Worm (Caenorhabditis elegans): ENCODE results near the gene F21F8.5.

Gene F21F8.5

DNA sequence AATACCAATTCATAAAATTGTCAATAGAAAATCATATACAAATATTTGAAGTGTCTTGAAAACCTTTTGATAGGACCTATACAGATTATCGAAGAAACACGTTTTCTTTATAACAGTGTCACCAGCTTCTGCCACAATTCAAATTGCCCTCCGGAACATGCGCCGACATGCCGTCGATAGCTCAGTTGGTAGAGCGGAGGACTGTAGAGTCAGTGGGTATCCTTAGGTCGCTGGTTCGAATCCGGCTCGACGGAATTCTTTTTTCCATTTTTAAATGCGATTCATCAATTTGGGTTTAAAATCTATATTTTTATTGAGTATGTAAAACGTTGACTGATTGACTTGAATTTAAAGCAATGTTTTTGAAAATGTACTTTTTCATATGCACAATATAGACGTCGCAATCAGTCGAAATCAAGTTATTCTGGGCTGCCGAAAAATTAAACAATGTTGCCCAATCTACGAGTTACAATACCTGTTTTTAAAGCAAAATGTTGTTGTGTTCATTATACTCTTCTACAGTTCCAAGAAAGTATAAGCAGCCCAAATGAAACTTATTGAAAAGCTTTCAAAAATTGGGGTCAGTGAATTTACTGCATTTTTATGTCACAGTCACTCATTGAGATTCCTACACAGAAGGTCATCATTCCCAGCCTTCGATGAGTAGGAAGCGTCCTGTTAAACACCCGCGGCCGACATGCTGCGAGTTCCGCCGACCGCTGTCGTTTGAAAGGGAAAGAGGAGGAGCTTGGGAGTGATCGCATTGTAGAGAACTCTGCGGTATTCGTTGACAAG lies 18.6 kb downstream of the F21F8.5 start (continued):
- TF ChIP-seq Y48G9A.11 (GFP tag; IDR thresholded peaks at IDR 0.05) = peak; percentile 83
- TF ChIP-seq ceh-82 (tag; optimal IDR thresholded peaks at IDR 0.05) = no peak
- TF ChIP-seq dmd-8 (GFP tag; IDR thresholded peaks at IDR 0.05) = peak; percentile 56; the same call in 1 of the 2 replicates
- TF ChIP-seq T26A8.4 (GFP tag; IDR thresholded peaks at IDR 0.05) = peak; percentile 92
- no peak for TF ChIP-seq ces-1 (GFP tag; optimal IDR thresholded peaks at IDR 0.05)
- no peak for TF ChIP-seq zip-11 (GFP tag; IDR thresholded peaks at IDR 0.05)
- TF ChIP-seq nhr-11 (tag; optimal IDR thresholded peaks at IDR 0.05) = no peak
- peak; percentile 9; the same call in 1 of the 2 replicates for TF ChIP-seq mdt-29 (GFP tag; IDR thresholded peaks at IDR 0.05)
- TF ChIP-seq F10B5.3 (tag; optimal IDR thresholded peaks at IDR 0.05) = peak; percentile 69
- TF ChIP-seq nhr-42 (GFP tag; IDR thresholded peaks at IDR 0.05) = no peak
- TF ChIP-seq mxl-3 (GFP tag; optimal IDR thresholded peaks at IDR 0.05) = peak; percentile 5
- no peak for TF ChIP-seq lin-15B (tag; optimal IDR thresholded peaks at IDR 0.05)
- no peak for TF ChIP-seq Y75B8A.6 (GFP tag; IDR thresholded peaks at IDR 0.05)
- no peak for TF ChIP-seq daf-8 (GFP tag; IDR thresholded peaks at IDR 0.05)
- TF ChIP-seq daf-16 (GFP tag; optimal IDR thresholded peaks at IDR 0.05) = peak; percentile 12 to 78
- TF ChIP-seq daf-16 (tag; optimal IDR thresholded peaks at IDR 0.05) = peak; percentile 86
- TF ChIP-seq vab-7 (GFP tag; IDR thresholded peaks at IDR 0.05) = 0 out of 2 replicates have a peak, but pooled peaks have one; percentile 22
- no peak for TF ChIP-seq ctbp-1 (GFP tag; IDR thresholded peaks at IDR 0.05)
- no peak for TF ChIP-seq set-16 (GFP tag; IDR thresholded peaks at IDR 0.05)
- no peak for TF ChIP-seq lin-29 (GFP tag; IDR thresholded peaks at IDR 0.05)
- TF ChIP-seq snpc-1.2 (GFP tag; IDR thresholded peaks at IDR 0.05) = peak; percentile 87
- peak; percentile 48 for TF ChIP-seq hlh-30 (tag; optimal IDR thresholded peaks at IDR 0.05; ENCODE audit: insufficient read depth)
- no peak for TF ChIP-seq unc-62 (GFP tag; optimal IDR thresholded peaks at IDR 0.05 in 1 of 2)
- TF ChIP-seq unc-62 (tag; optimal IDR thresholded peaks at IDR 0.05) = no peak
- TF ChIP-seq php-3 (GFP tag; IDR thresholded peaks at IDR 0.05) = peak; percentile 61
- TF ChIP-seq lir-3 (tag; optimal IDR thresholded peaks at IDR 0.05) = no peak

DNA sequence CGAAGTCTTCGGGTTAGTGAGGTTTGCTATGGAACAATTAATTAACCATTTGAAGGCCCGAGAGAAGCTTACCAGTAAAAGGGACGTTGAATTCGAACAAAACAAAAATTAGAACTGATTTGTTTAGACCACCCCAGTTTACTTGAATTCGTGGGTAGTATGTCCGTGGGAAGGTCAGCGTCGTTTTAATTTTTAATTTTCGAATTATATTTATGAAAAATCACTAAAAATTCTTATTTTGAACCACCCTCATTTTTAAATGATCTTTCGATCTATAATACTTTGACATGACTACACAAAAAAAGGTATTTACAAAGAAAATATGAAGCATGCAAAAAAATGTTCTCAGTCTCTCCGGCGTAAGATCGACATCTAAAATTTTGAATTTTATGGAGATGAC lies 20.7 kb downstream of the F21F8.5 start, which contains the start of gene C16D9.5:
C16D9.5 (minus strand) TSS at position 101 of the 400 bp plus-strand sequence.
- TF ChIP-seq nhr-41 (GFP tag; IDR thresholded peaks at IDR 0.05) (no peak), spr-1 (tag; optimal IDR thresholded peaks at IDR 0.05) (no peak), egl-27 (tag; optimal IDR thresholded peaks at IDR 0.05) (no peak), aly-2 (tag; optimal IDR thresholded peaks at IDR 0.05) (no peak), nhr-77 (tag; optimal IDR thresholded peaks at IDR 0.05) (no peak), aha-1 (tag) (no peak), duxl-1 (tag; optimal IDR thresholded peaks at IDR 0.05; ENCODE audit: poor library complexity) (no peak), R02D3.7 (tag; optimal IDR thresholded peaks at IDR 0.05) (no peak)

DNA sequence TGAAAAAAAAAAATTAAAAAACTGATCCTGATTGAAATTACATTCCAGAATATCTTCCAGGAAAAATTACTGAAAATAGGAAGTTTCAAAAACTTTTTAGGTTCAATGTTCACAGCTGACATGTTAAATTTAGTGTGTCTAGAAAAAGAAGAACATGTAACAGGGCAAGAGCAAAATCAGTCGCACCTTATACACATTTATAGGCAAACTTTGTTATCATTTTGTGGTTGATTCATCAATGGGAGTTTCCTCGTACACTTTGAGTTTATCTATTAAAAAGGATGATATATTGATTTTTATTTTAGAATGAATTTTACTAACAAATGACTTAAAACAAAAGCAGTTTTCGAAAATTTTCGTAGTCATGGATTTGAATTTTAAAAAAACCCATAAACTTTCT lies 22.9 kb downstream of the F21F8.5 start:
- no peak for TF ChIP-seq daf-16 (GFP tag; optimal IDR thresholded peaks at IDR 0.05)
- peak; percentile 26 for TF ChIP-seq daf-16 (tag; optimal IDR thresholded peaks at IDR 0.05)
- no peak for TF ChIP-seq arid-1 (GFP tag; conservative IDR thresholded peaks at IDR 0.05)
- TF ChIP-seq ceh-82 (tag; optimal IDR thresholded peaks at IDR 0.05) = no peak
- TF ChIP-seq nhr-28 (tag; optimal IDR thresholded peaks at IDR 0.05) = peak; percentile 48
- TF ChIP-seq pqm-1 (tag; optimal IDR thresholded peaks at IDR 0.05) = peak; percentile 50
- no peak for TF ChIP-seq nhr-41 (GFP tag; IDR thresholded peaks at IDR 0.05)
- no peak for TF ChIP-seq F10B5.3 (tag; optimal IDR thresholded peaks at IDR 0.05)
- TF ChIP-seq F44E2.7 (GFP tag; IDR thresholded peaks at IDR 0.05) = no peak
- TF ChIP-seq aha-1 (tag) = peak; percentile 29
- TF ChIP-seq nhr-77 (tag; optimal IDR thresholded peaks at IDR 0.05) = no peak
- peak in 1 of 2 experiments; percentile 64 for TF ChIP-seq unc-62 (GFP tag; optimal IDR thresholded peaks at IDR 0.05 in 1 of 2)
- no peak for TF ChIP-seq unc-62 (tag; optimal IDR thresholded peaks at IDR 0.05)

Data from whole organism, L4 larva.